Worm (Caenorhabditis elegans) whole organism, L4 larva: Measurements from ENCODE around the gene F54C8.6.

ENCODE experiments used
- F49E8.2 ChIP-seq: sonication (generic microtip); optimal IDR thresholded peaks from 2 replicates; lab custom pipeline; 2016; ENCODE audit warnings: missing compliant biosample characterization, mild to moderate bottlenecking, missing genetic modification characterization, borderline replicate concordance
- egl-27 ChIP-seq: sonication (generic microtip); optimal IDR thresholded peaks from 3 replicates; lab custom pipeline; 2017; ENCODE audit warnings: missing biosample characterization, missing genetic modification reagents, missing genetic modification characterization
- fos-1 ChIP-seq: fragments of 150-350 bp; optimal IDR thresholded peaks from 2 replicates; lab custom pipeline; 2014; ENCODE audit warnings: missing biosample characterization, missing genetic modification characterization
- nhr-11 ChIP-seq: fragments of 150-350 bp; optimal IDR thresholded peaks from 2 replicates; lab custom pipeline; 2014; ENCODE audit warnings: missing biosample characterization, missing genetic modification characterization
- unc-130 ChIP-seq: sonication (generic microtip); optimal IDR thresholded peaks from 2 replicates; lab custom pipeline; 2016; ENCODE audit warnings: missing genetic modification reagents, missing genetic modification characterization, missing compliant biosample characterization
- unc-39 ChIP-seq: sonication (generic microtip); optimal IDR thresholded peaks from 2 replicates; lab custom pipeline; 2017; ENCODE audit warnings: missing biosample characterization, missing genetic modification characterization
- unc-62 ChIP-seq, 3 experiments: fragments of 150-350 bp in 1 of 3; sonication (generic microtip); optimal IDR thresholded peaks in 2 of 3; peaks in 1 of 3; 1 replicate in 1 of 3; 2 replicates in 2 of 3; lab custom pipeline; 2014 to 2017; ENCODE audit warnings: missing biosample characterization in 3 of 3, missing genetic modification characterization in 3 of 3, missing genetic modification reagents in 3 of 3, missing genotype in 1 of 3
- zag-1 ChIP-seq: fragments of 150-350 bp; optimal IDR thresholded peaks from 2 replicates; lab custom pipeline; 2014; ENCODE audit warnings: missing biosample characterization, missing genetic modification characterization

ce11 chrIII:9488431-9488830 is 38.7 kb upstream of the F54C8.6 start, which contains the start of gene nlp-36:
- TF ChIP-seq unc-62 (GFP tag; optimal IDR thresholded peaks at IDR 0.05 in 1 of 2; lab: Kevin White, UChicago) (no peak), unc-62 (tag; optimal IDR thresholded peaks at IDR 0.05; lab: Kevin White, UChicago) (no peak), nhr-11 (tag; lab: Kevin White, UChicago) (no peak), zag-1 (tag; lab: Kevin White, UChicago) (no peak), fos-1 (no peak), unc-130 (GFP tag; lab: Kevin White, UChicago) (no peak), unc-39 (tag; lab: Kevin White, UChicago) (no peak), F49E8.2 (no peak), egl-27 (tag; lab: Kevin White, UChicago) (no peak)
